Worm (Caenorhabditis elegans): Measurements from ENCODE around the gene C01G10.15.

The C01G10.15 gene

DNA sequence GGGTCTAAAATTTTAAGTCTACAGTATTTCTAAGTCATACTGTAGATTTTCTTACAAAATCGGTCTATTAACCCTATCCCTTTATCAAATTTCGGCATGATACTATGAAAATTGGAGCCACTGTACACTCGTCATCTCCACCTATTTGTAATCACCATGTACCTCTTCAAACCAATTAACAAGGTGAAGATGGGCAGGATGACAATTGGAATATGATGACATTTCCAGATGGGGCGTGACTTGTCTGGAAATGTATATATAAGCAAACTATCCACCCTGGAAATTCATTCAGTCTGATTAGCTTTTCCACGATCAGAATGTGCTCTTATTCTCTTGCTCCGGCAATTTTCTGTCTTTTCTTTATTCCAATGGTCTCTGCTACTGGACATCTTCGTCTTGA, 22.2 kb upstream of the C01G10.15 start, which contains the start of gene Y75B12A.2:
Gene Y75B12A.2, plus strand, starts transcription at position 301 of the 400 bp plus-strand sequence.
- TF ChIP-seq ceh-27 (GFP tag; optimal IDR thresholded peaks at IDR 0.05) (no peak), tbp1 (GFP tag; optimal IDR thresholded peaks at IDR 0.05) (no peak), ztf-25 (GFP tag; IDR thresholded peaks at IDR 0.05) (no peak), rpc-1 (optimal IDR thresholded peaks at IDR 0.05) (no peak), rpc-1 (tag; optimal IDR thresholded peaks at IDR 0.05) (no peak), lir-1 (GFP tag; conservative IDR thresholded peaks at IDR 0.05) (no peak), zfh-2 (GFP tag; conservative IDR thresholded peaks at IDR 0.05) (no peak), K12H6.12 (tag; optimal IDR thresholded peaks at IDR 0.05) (no peak), B0261.1 (tag; optimal IDR thresholded peaks at IDR 0.05) (no peak), mes-4 (tag; optimal IDR thresholded peaks at IDR 0.05) (no peak), cebp-1 (GFP tag; IDR thresholded peaks at IDR 0.05) (no peak), cebp-1 (tag; optimal IDR thresholded peaks at IDR 0.05) (no peak), attf-5 (GFP tag; optimal IDR thresholded peaks at IDR 0.05) (no peak), unc-62 (GFP tag; optimal IDR thresholded peaks at IDR 0.05) (no peak), K11D2.4 (GFP tag; IDR thresholded peaks at IDR 0.05) (no peak)

DNA sequence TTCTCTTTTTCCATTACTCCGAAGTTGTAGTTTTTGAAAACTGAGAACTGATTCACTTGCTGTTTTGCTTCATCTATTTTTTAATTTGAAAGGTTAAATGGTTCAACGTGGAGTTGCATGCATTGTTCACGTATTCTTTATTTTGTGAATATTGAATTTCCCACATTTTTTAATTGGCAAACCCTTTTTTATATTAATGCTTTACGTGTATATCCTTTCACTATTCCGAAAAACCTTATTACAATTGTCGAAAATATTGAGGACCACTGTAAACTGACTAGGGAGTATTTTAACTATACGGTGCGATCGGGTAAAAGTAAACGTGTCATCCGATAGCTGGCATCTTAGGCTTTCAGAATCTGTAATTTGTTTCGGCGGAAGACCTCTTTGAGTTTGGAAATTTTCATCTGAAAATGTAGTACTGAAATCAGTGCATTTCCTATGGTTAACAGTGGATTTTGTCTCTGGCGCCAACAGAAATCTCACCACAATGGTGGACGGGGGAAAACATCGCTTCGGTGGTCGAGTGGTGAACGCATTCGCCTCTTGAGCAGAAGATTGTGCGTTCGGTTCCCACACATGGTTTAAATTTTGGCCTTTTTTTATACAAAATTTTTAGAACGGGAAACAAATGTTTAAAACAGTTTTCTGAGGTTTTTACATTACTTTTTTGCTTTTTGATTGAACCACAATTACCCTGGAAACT, 18.9 kb upstream of the C01G10.15 start, which contains the start of gene C01G10.14:
Gene C01G10.14, minus strand, starts transcription at position 51 of the 706 bp plus-strand sequence.
- peak; percentile 58 for TF ChIP-seq B0261.1 (tag; optimal IDR thresholded peaks at IDR 0.05)
- TF ChIP-seq hmg-1.2 (GFP tag; IDR thresholded peaks at IDR 0.05): peak; percentile 73; the same call in 1 of the 2 replicates
- peak; percentile 36; the same call in 1 of the 2 replicates for TF ChIP-seq nfyb-1 (GFP tag; IDR thresholded peaks at IDR 0.05)
- peak; percentile 55; the same call in 1 of the 2 replicates for TF ChIP-seq lin-26 (GFP tag; IDR thresholded peaks at IDR 0.05)
- TF ChIP-seq ztf-25 (GFP tag; IDR thresholded peaks at IDR 0.05): peak; percentile 50; the same call in 1 of the 2 replicates
- TF ChIP-seq tbp1 (GFP tag; optimal IDR thresholded peaks at IDR 0.05): peak; percentile 82

DNA sequence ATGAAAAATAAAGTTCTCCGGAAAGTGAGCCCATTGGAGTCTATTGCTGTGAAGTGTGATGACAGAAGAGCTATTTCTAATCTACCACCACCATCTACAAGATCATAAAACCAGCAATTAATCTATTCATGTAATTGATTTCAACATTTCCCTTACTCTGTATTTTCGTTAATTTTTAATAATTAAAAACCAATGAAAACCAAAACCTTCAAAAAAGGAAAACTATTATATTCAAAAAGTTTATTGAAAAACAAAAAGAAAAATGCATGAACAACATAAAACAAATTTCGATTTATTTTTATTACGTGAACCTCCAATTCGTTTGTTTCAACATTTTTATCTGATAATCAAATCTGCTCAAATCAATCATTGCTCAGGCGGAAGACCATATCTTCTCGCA, 12.3 kb upstream of the C01G10.15 start, which contains the start of gene C01G10.1:
Gene C01G10.1, plus strand, starts transcription at position 301 of the 400 bp plus-strand sequence.
- TF ChIP-seq C17E4.6 (GFP tag; IDR thresholded peaks at IDR 0.05) (no peak), D2030.7 (GFP tag; IDR thresholded peaks at IDR 0.05) (no peak), zfh-2 (GFP tag; conservative IDR thresholded peaks at IDR 0.05) (no peak), hlh-26 (GFP tag; conservative IDR thresholded peaks at IDR 0.05) (no peak)

DNA sequence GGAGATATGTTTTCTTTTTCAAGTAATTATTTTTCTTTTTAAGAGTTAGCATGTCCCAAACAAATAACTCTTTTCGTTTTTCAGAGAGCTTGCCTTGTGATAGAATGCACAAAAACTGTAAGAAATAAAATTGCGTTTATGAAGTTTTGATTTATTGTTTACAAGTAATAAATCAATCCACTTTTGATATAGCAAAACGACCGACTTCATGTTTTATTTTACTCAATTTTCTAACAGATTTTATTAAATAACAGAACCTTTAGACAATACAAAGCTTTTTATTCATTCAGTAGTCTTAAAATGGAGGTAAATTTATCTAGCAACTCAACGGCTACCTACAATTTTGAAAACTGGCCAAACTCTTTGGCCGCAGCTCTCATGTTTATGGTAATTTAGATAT, 7.6 kb upstream of the C01G10.15 start, which contains the start of gene srx-78:
Gene srx-78, plus strand, starts transcription at position 301 of the 400 bp plus-strand sequence.
- TF ChIP-seq lin-26 (GFP tag; IDR thresholded peaks at IDR 0.05): no peak
- TF ChIP-seq T26A5.8 (tag; optimal IDR thresholded peaks at IDR 0.05): no peak
- no peak for TF ChIP-seq unc-130 (GFP tag; optimal IDR thresholded peaks at IDR 0.05)
- no peak for TF ChIP-seq B0261.1 (tag; optimal IDR thresholded peaks at IDR 0.05)
- no peak for TF ChIP-seq F57A8.1 (GFP tag; optimal IDR thresholded peaks at IDR 0.05)
- no peak for TF ChIP-seq nfya-2 (GFP tag; IDR thresholded peaks at IDR 0.05)
- no peak for TF ChIP-seq hsf-1 (GFP tag; IDR thresholded peaks at IDR 0.05)
- TF ChIP-seq attf-6 (GFP tag; IDR thresholded peaks at IDR 0.05): no peak
- no peak for TF ChIP-seq let-526 (GFP tag; IDR thresholded peaks at IDR 0.05)
- no peak for TF ChIP-seq dox-1 (GFP tag; IDR thresholded peaks at IDR 0.05)
- TF ChIP-seq C17E4.6 (GFP tag; IDR thresholded peaks at IDR 0.05): no peak
- TF ChIP-seq K11D2.4 (GFP tag; IDR thresholded peaks at IDR 0.05): no peak
- no peak for TF ChIP-seq die-1 (tag; optimal IDR thresholded peaks at IDR 0.05)
- no peak for TF ChIP-seq F39B2.1 (GFP tag; IDR thresholded peaks at IDR 0.05)
- TF ChIP-seq ceh-79 (tag; optimal IDR thresholded peaks at IDR 0.05): no peak

Data from whole organism, young adult.